Worm (Caenorhabditis elegans): ENCODE results near the gene ztf-18.

DNA sequence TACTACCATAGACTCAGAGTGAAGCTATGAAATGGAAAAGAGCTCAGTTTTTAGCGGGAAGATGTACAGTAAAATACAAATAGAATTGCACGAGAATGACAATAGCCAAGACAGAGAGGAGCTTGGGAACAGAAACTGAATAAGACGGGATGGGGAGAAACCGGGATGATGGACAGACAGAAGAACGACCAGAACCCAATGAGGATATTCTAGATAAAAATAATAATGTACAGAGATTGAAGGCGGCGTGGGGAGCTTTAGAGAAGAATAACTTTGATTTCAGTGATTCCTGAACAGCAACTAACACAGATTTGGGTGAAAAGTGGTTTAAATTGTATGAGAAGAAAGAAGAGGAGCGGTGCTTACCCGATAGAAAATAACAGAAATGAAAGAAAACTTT, 14.1 kb downstream of the ztf-18 start:
- TF ChIP-seq unc-62 (GFP tag; optimal IDR thresholded peaks at IDR 0.05) = no peak
- TF ChIP-seq gei-17 (GFP tag; optimal IDR thresholded peaks at IDR 0.05) = no peak
- no peak for TF ChIP-seq atf-7 (tag; optimal IDR thresholded peaks at IDR 0.05)
- TF ChIP-seq ekl-4 (GFP tag; IDR thresholded peaks at IDR 0.05) = peak; percentile 52
- peak; percentile 70 for TF ChIP-seq B0336.3 (GFP tag; IDR thresholded peaks at IDR 0.05)

Measured in whole organism, young adult.